Worm (Caenorhabditis elegans) whole organism, late embryonic: Measurements from ENCODE around the gene ZC132.3.
"Not testable (repeated sequence)": the region's sequence is repeated elsewhere in the genome, so short reads cannot be mapped to it uniquely, and the experiment has no call there.

Source experiments
- F13H6.1 ChIP-seq: sonication (generic microtip); optimal IDR thresholded peaks from 2 replicates; lab custom pipeline; 2016; ENCODE audit warnings: missing genetic modification characterization, missing compliant biosample characterization
- K09A11.1 ChIP-seq: sonication (generic microtip); optimal IDR thresholded peaks from 2 replicates; lab custom pipeline; 2017; ENCODE audit warnings: antibody characterized with exemption, mild to moderate bottlenecking, missing genetic modification characterization, missing compliant biosample characterization; ENCODE audit not compliant: insufficient read depth
- T23F11.4 ChIP-seq: fragments of 200-800 bp; sonication (Bioruptor generic); optimal IDR thresholded peaks from 2 replicates; lab custom pipeline; 2018; ENCODE audit warnings: mild to moderate bottlenecking, missing genetic modification characterization, missing compliant biosample characterization
- Y22D7AL.16 ChIP-seq: sonication (generic microtip); optimal IDR thresholded peaks from 2 replicates; lab custom pipeline; 2016; ENCODE audit warnings: missing genetic modification characterization, missing compliant biosample characterization
- ceh-14 ChIP-seq: sonication (generic microtip); optimal IDR thresholded peaks from 2 replicates; lab custom pipeline; 2016; ENCODE audit warnings: missing genotype, missing genetic modification characterization, missing compliant biosample characterization
- ceh-18 ChIP-seq: sonication (generic microtip); optimal IDR thresholded peaks from 2 replicates; lab custom pipeline; 2016; ENCODE audit warnings: missing genetic modification characterization, missing compliant biosample characterization
- ceh-2 ChIP-seq: sonication (generic microtip); optimal IDR thresholded peaks from 2 replicates; lab custom pipeline; 2016; ENCODE audit warnings: missing genotype, missing genetic modification characterization, missing compliant biosample characterization
- ceh-22 ChIP-seq: sonication (generic microtip); optimal IDR thresholded peaks from 2 replicates; lab custom pipeline; 2017; ENCODE audit warnings: missing biosample characterization, missing genetic modification characterization
- ceh-30 ChIP-seq: fragments of 150-350 bp; optimal IDR thresholded peaks from 2 replicates; lab custom pipeline; 2014; ENCODE audit warnings: missing biosample characterization, missing genetic modification characterization
- ceh-31 ChIP-seq: sonication (generic microtip); optimal IDR thresholded peaks from 2 replicates; lab custom pipeline; 2016; ENCODE audit warnings: missing genetic modification characterization, missing compliant biosample characterization
- ceh-34 ChIP-seq: sonication (generic microtip); optimal IDR thresholded peaks from 2 replicates; lab custom pipeline; 2016; ENCODE audit warnings: mild to moderate bottlenecking, missing genetic modification characterization, missing compliant biosample characterization
- ceh-45 ChIP-seq: fragments of 200-800 bp; sonication (Bioruptor generic); IDR thresholded peaks from 2 replicates; pipeline ENCODE4 v1.3.6; 2022; ENCODE audit warnings: missing genetic modification reagents, missing genetic modification characterization, missing compliant biosample characterization
- ceh-48 ChIP-seq: sonication (generic microtip); optimal IDR thresholded peaks from 2 replicates; lab custom pipeline; 2016; ENCODE audit warnings: missing genetic modification characterization, inconsistent platforms, missing compliant biosample characterization
- dmd-4 ChIP-seq: sonication (generic microtip); optimal IDR thresholded peaks from 2 replicates; lab custom pipeline; 2016; ENCODE audit warnings: borderline replicate concordance, missing genetic modification characterization, missing compliant biosample characterization
- elt-4 ChIP-seq: sonication (generic microtip); optimal IDR thresholded peaks from 2 replicates; lab custom pipeline; 2016; ENCODE audit warnings: missing genetic modification characterization, missing compliant biosample characterization
- eyg-1 ChIP-seq: sonication (generic microtip); optimal IDR thresholded peaks from 2 replicates; lab custom pipeline; 2016; ENCODE audit warnings: missing genotype, missing genetic modification characterization, missing compliant biosample characterization
- fkh-6 ChIP-seq: sonication (generic microtip); optimal IDR thresholded peaks from 2 replicates; lab custom pipeline; 2016; ENCODE audit warnings: missing genetic modification characterization, missing compliant biosample characterization
- gmeb-2 ChIP-seq: sonication (generic microtip); optimal IDR thresholded peaks from 2 replicates; lab custom pipeline; 2016; ENCODE audit warnings: missing genetic modification characterization, inconsistent platforms, missing compliant biosample characterization
- hlh-13 ChIP-seq: fragments of 200-800 bp; sonication (Bioruptor generic); optimal IDR thresholded peaks from 2 replicates; lab custom pipeline; 2018; ENCODE audit warnings: mild to moderate bottlenecking, missing genetic modification characterization, missing compliant biosample characterization
- hlh-6 ChIP-seq: sonication (generic microtip); optimal IDR thresholded peaks from 2 replicates; lab custom pipeline; 2016; ENCODE audit warnings: missing genotype, missing genetic modification characterization, missing compliant biosample characterization
- hlh-8 ChIP-seq: sonication (generic microtip); optimal IDR thresholded peaks from 2 replicates; lab custom pipeline; 2016; ENCODE audit warnings: missing genotype, missing genetic modification characterization, missing compliant biosample characterization
- lin-11 ChIP-seq: fragments of 200-800 bp; sonication (Bioruptor generic); optimal IDR thresholded peaks from 2 replicates; lab custom pipeline; 2018; ENCODE audit warnings: mild to moderate bottlenecking, missing genetic modification characterization, missing compliant biosample characterization
- mec-3 ChIP-seq: sonication (generic microtip); optimal IDR thresholded peaks from 2 replicates; lab custom pipeline; 2016; ENCODE audit warnings: borderline replicate concordance, missing genetic modification characterization, missing compliant biosample characterization
- nfya-1 ChIP-seq: sonication (generic microtip); optimal IDR thresholded peaks from 2 replicates; lab custom pipeline; 2017; ENCODE audit warnings: missing genetic modification characterization, mild to moderate bottlenecking, missing compliant biosample characterization, antibody characterized with exemption, moderate library complexity
- nhr-11 ChIP-seq: fragments of 150-350 bp; optimal IDR thresholded peaks from 2 replicates; lab custom pipeline; 2014; ENCODE audit warnings: missing biosample characterization, missing genetic modification characterization
- odd-2 ChIP-seq: sonication (generic microtip); optimal IDR thresholded peaks from 2 replicates; lab custom pipeline; 2017; ENCODE audit warnings: antibody characterized with exemption, mild to moderate bottlenecking, missing genetic modification characterization, missing compliant biosample characterization
- pha-2 ChIP-seq: sonication (generic microtip); optimal IDR thresholded peaks from 2 replicates; lab custom pipeline; 2017; ENCODE audit warnings: mild to moderate bottlenecking, missing genetic modification characterization, missing compliant biosample characterization
- pqm-1 ChIP-seq: sonication (generic microtip); optimal IDR thresholded peaks from 2 replicates; lab custom pipeline; 2016; ENCODE audit warnings: missing genetic modification characterization, missing compliant biosample characterization
- ref-2 ChIP-seq: sonication (generic microtip); optimal IDR thresholded peaks from 2 replicates; lab custom pipeline; 2016; ENCODE audit warnings: missing genetic modification characterization, missing compliant biosample characterization
- sdc-2 ChIP-seq: sonication (generic microtip); optimal IDR thresholded peaks from 2 replicates; lab custom pipeline; 2016; ENCODE audit warnings: missing genotype, missing genetic modification characterization, missing compliant biosample characterization
- syd-9 ChIP-seq: sonication (generic microtip); optimal IDR thresholded peaks from 2 replicates; lab custom pipeline; 2016; ENCODE audit warnings: mild to moderate bottlenecking, missing genetic modification characterization, moderate library complexity, missing compliant biosample characterization
- tbx-2 ChIP-seq: sonication (generic microtip); optimal IDR thresholded peaks from 2 replicates; lab custom pipeline; 2016; ENCODE audit warnings: missing genetic modification characterization, missing compliant biosample characterization
- ttx-3 ChIP-seq: sonication (generic microtip); optimal IDR thresholded peaks from 2 replicates; lab custom pipeline; 2016; ENCODE audit warnings: missing genetic modification reagents, missing genetic modification characterization, missing compliant biosample characterization
- unc-3 ChIP-seq, 2 experiments: fragments of 200-800 bp in 1 of 2; sonication (Bioruptor generic) in 1 of 2; sonication (generic microtip) in 1 of 2; conservative IDR thresholded peaks in 1 of 2; optimal IDR thresholded peaks in 1 of 2; 2 replicates each; pipeline versions ENCODE4 v1.3.6 to Lab custom; 2016 to 2022; ENCODE audit warnings: missing compliant biosample characterization in 2 of 2, missing genetic modification characterization in 2 of 2, missing genetic modification reagents in 1 of 2
- unc-55 ChIP-seq: sonication (generic microtip); optimal IDR thresholded peaks from 2 replicates; lab custom pipeline; 2017; ENCODE audit warnings: missing biosample characterization, missing genetic modification reagents, missing genetic modification characterization
- zip-5 ChIP-seq: sonication (generic microtip); optimal IDR thresholded peaks from 2 replicates; lab custom pipeline; 2016; ENCODE audit warnings: missing genetic modification characterization, missing compliant biosample characterization

The ZC132.3 gene

ce11 chrV:4271258-4271657 is 28.4 kb downstream of the ZC132.3 start, which contains the start of gene srt-38:
srt-38 (minus strand) TSS chrV:4271358.
- TF ChIP-seq mec-3; hlh-6 (tag; lab: Kevin White, UChicago); ceh-31 (tag; lab: Kevin White, UChicago): not testable (repeated sequence)
- TF ChIP-seq, all 69 proteins: peak for 0; not testable (repeated sequence) for 69

ce11 chrV:4268213-4268612 is 31.4 kb downstream of the ZC132.3 start, which contains the start of gene srt-36:
srt-36 (minus strand) TSS chrV:4268313.
- TF ChIP-seq ceh-14; ceh-2 (tag; lab: Kevin White, UChicago); hlh-8 (tag; lab: Kevin White, UChicago): not testable (repeated sequence)

- TF ChIP-seq ttx-3 (tag; lab: Kevin White, UChicago) (no peak), pha-2 (no peak), ceh-45 (no peak), ref-2 (no peak), ceh-30 (tag; lab: Kevin White, UChicago) (no peak), F13H6.1 (no peak), sdc-2 (tag; lab: Kevin White, UChicago) (no peak), unc-55 (GFP tag; lab: Kevin White, UChicago) (no peak), lin-11 (tag; lab: Kevin White, UChicago) (no peak), tbx-2 (tag; lab: Kevin White, UChicago) (no peak), hlh-8 (tag; lab: Kevin White, UChicago) (no peak), ceh-2 (tag; lab: Kevin White, UChicago) (no peak), syd-9 (tag; lab: Kevin White, UChicago) (no peak), ceh-18 (tag; lab: Kevin White, UChicago) (no peak), Y22D7AL.16 (tag; lab: Kevin White, UChicago) (no peak), eyg-1 (tag; lab: Kevin White, UChicago) (no peak), ceh-48 (tag; lab: Kevin White, UChicago) (no peak), T23F11.4 (GFP tag; lab: Kevin White, UChicago) (no peak), K09A11.1 (tag; lab: Kevin White, UChicago) (no peak), odd-2 (tag; lab: Kevin White, UChicago) (no peak)
Measured at ce11 chrV:4264516-4264915, 35.1 kb downstream of the ZC132.3 start, which contains the start of gene srt-35. srt-35 (minus strand) TSS chrV:4264616.

- TF ChIP-seq ref-2 (no peak), pqm-1 (no peak), dmd-4 (tag; lab: Kevin White, UChicago) (no peak), ceh-22 (tag; lab: Kevin White, UChicago) (no peak), nhr-11 (tag; lab: Kevin White, UChicago) (no peak), fkh-6 (tag; lab: Kevin White, UChicago) (no peak), zip-5 (tag; lab: Kevin White, UChicago) (no peak), hlh-13 (GFP tag; lab: Kevin White, UChicago) (no peak), odd-2 (tag; lab: Kevin White, UChicago) (no peak), F13H6.1 (no peak), elt-4 (tag; lab: Kevin White, UChicago) (no peak), eyg-1 (tag; lab: Kevin White, UChicago) (no peak), ceh-34 (tag; lab: Kevin White, UChicago) (no peak), nfya-1 (tag; lab: Kevin White, UChicago) (no peak), unc-3 (GFP tag; conservative IDR thresholded peaks at IDR 0.05; lab: Robert Waterston, UW) (no peak), unc-3 (tag; optimal IDR thresholded peaks at IDR 0.05; lab: Kevin White, UChicago) (no peak), gmeb-2 (tag; lab: Kevin White, UChicago) (no peak), ceh-48 (tag; lab: Kevin White, UChicago) (no peak)
Measured at ce11 chrV:4261385-4261784, 38.3 kb downstream of the ZC132.3 start.
